Fruit fly (Drosophila melanogaster): ENCODE results near the gene HGTX.
A peak's percentile ranks its signal among the peaks of the same experiment; 100 is the strongest.

HGTX gene

dm6 chr3L:14574649-14575048 lies 24.7 kb downstream of the HGTX start (continued):
- TF ChIP-seq CG7987 (GFP tag; optimal IDR thresholded peaks at IDR 0.05) (no peak), CG30403 (GFP tag; optimal IDR thresholded peaks at IDR 0.05) (no peak), CG2889 (GFP tag; IDR thresholded peaks at IDR 0.05) (no peak), bcd (GFP tag; optimal IDR thresholded peaks at IDR 0.05) (no peak), CG8290 (GFP tag; optimal IDR thresholded peaks at IDR 0.05) (no peak), CG8290 (tag; optimal IDR thresholded peaks at IDR 0.05) (no peak), CG8089 (GFP tag; optimal IDR thresholded peaks at IDR 0.05) (no peak), fd102C (GFP tag; optimal IDR thresholded peaks at IDR 0.05) (no peak), stwl (tag; optimal IDR thresholded peaks at IDR 0.05) (no peak), Camta (GFP tag; optimal IDR thresholded peaks at IDR 0.05) (no peak), tio (GFP tag; optimal IDR thresholded peaks at IDR 0.05) (no peak), NfI (GFP tag; optimal IDR thresholded peaks at IDR 0.05) (no peak), dm (GFP tag; optimal IDR thresholded peaks at IDR 0.05) (no peak), CG13424 (tag; optimal IDR thresholded peaks at IDR 0.05) (peak; percentile 37), Meics (GFP tag; optimal IDR thresholded peaks at IDR 0.05) (peak; percentile 1), al (GFP tag; IDR thresholded peaks at IDR 0.05) (no peak), CG12769 (tag; optimal IDR thresholded peaks at IDR 0.05) (no peak), CG17612 (GFP tag; IDR thresholded peaks at IDR 0.05) (no peak), Hr51 (GFP tag; optimal IDR thresholded peaks at IDR 0.05) (peak in 1 of 2 experiments; percentile 24), CG13287 (GFP tag; IDR thresholded peaks at IDR 0.05; ENCODE audit: partially characterized antibody) (no peak), Abd-B (GFP tag; optimal IDR thresholded peaks at IDR 0.05) (no peak), pho (GFP tag; optimal IDR thresholded peaks at IDR 0.05) (no peak), bab2 (GFP tag; optimal IDR thresholded peaks at IDR 0.05) (no peak), sna (GFP tag; IDR thresholded peaks at IDR 0.05; ENCODE audit: partially characterized antibody) (no peak), Atf3 (GFP tag; optimal IDR thresholded peaks at IDR 0.05) (no peak), CG4854 (GFP tag; optimal IDR thresholded peaks at IDR 0.05) (no peak), CG14860 (GFP tag; IDR thresholded peaks at IDR 0.05; ENCODE audit: partially characterized antibody) (no peak), ssp (GFP tag; IDR thresholded peaks at IDR 0.05) (no peak), HHEX (GFP tag; optimal IDR thresholded peaks at IDR 0.05) (no peak), CG11247 (GFP tag; IDR thresholded peaks at IDR 0.05) (no peak), GATAe (GFP tag; conservative IDR thresholded peaks at IDR 0.05) (no peak), CG11398 (GFP tag; optimal IDR thresholded peaks at IDR 0.05) (no peak), CG3726 (GFP tag; IDR thresholded peaks at IDR 0.05) (no peak), ftz-f1 (GFP tag; optimal IDR thresholded peaks at IDR 0.05) (no peak), Kr (GFP tag; optimal IDR thresholded peaks at IDR 0.05) (no peak), wek (GFP tag; optimal IDR thresholded peaks at IDR 0.05) (no peak), CG8478 (optimal IDR thresholded peaks at IDR 0.05) (no peak), mld (GFP tag; IDR thresholded peaks at IDR 0.05; ENCODE audit: partially characterized antibody) (no peak), Ravus (GFP tag; IDR thresholded peaks at IDR 0.05) (no peak), Nf-YC (tag; optimal IDR thresholded peaks at IDR 0.05) (no peak), az2 (GFP tag; optimal IDR thresholded peaks at IDR 0.05) (peak; percentile 8), unpg (GFP tag; optimal IDR thresholded peaks at IDR 0.05) (peak; percentile 4), fru (optimal IDR thresholded peaks at IDR 0.05) (no peak), YL-1 (GFP tag; optimal IDR thresholded peaks at IDR 0.05) (no peak), sens (GFP tag) (peak; percentile 11), Nf-YB (GFP tag; optimal IDR thresholded peaks at IDR 0.05) (no peak), luna (GFP tag; optimal IDR thresholded peaks at IDR 0.05) (no peak), jigr1 (GFP tag; IDR thresholded peaks at IDR 0.05) (no peak), CG12104 (GFP tag; optimal IDR thresholded peaks at IDR 0.05) (no peak), CG1233 (GFP tag; optimal IDR thresholded peaks at IDR 0.05) (no peak), tx (GFP tag; optimal IDR thresholded peaks at IDR 0.05) (no peak), Fer1 (GFP tag; optimal IDR thresholded peaks at IDR 0.05) (no peak), tll (GFP tag; optimal IDR thresholded peaks at IDR 0.05) (no peak)
